Worm (Caenorhabditis elegans) whole organism, L2 larva: Measurements from ENCODE around the gene F20C5.7.

ENCODE experiments used
- R02D3.7 ChIP-seq: fragments of 150-350 bp; optimal IDR thresholded peaks from 2 replicates; lab custom pipeline; 2014; ENCODE audit warnings: missing biosample characterization, missing genetic modification characterization
- ZK546.5 ChIP-seq: sonication (generic microtip); optimal IDR thresholded peaks from 2 replicates; lab custom pipeline; 2017; ENCODE audit warnings: missing biosample characterization, missing genetic modification characterization
- crh-2 ChIP-seq: sonication (generic microtip); optimal IDR thresholded peaks from 2 replicates; lab custom pipeline; 2017; ENCODE audit warnings: missing biosample characterization, missing genetic modification characterization
- egl-27 ChIP-seq: sonication (generic microtip); optimal IDR thresholded peaks from 3 replicates; lab custom pipeline; 2017; ENCODE audit warnings: missing biosample characterization, missing genetic modification reagents, missing genetic modification characterization
- fos-1 ChIP-seq: fragments of 150-350 bp; optimal IDR thresholded peaks from 2 replicates; lab custom pipeline; 2014; ENCODE audit warnings: missing biosample characterization, missing genetic modification characterization
- mab-5 ChIP-seq: fragments of 150-350 bp; optimal IDR thresholded peaks from 2 replicates; lab custom pipeline; 2014; ENCODE audit warnings: missing biosample characterization, missing genetic modification characterization
- nhr-129 ChIP-seq: fragments of 150-350 bp; optimal IDR thresholded peaks from 2 replicates; lab custom pipeline; 2014; ENCODE audit warnings: missing biosample characterization, missing genetic modification characterization
- nhr-77 ChIP-seq: fragments of 150-350 bp; optimal IDR thresholded peaks from 2 replicates; lab custom pipeline; 2014; ENCODE audit warnings: missing biosample characterization, missing genetic modification characterization
- skn-1 ChIP-seq: sonication (generic microtip); optimal IDR thresholded peaks from 2 replicates; lab custom pipeline; 2017; ENCODE audit warnings: missing biosample characterization, missing genetic modification characterization
- sma-9 ChIP-seq, 2 experiments: fragments of 150-350 bp in 1 of 2; sonication (generic microtip) in 1 of 2; optimal IDR thresholded peaks; 2 replicates each; lab custom pipeline; 2014 to 2016; ENCODE audit warnings: missing genetic modification characterization in 2 of 2, mild to moderate bottlenecking in 1 of 2, missing biosample characterization in 1 of 2, missing compliant biosample characterization in 1 of 2, missing genetic modification reagents in 1 of 2, moderate library complexity in 1 of 2
- snpc-4 ChIP-seq: fragments of 150-350 bp; optimal IDR thresholded peaks from 2 replicates; lab custom pipeline; 2014; ENCODE audit warnings: missing biosample characterization, missing genetic modification characterization
- unc-39 ChIP-seq: fragments of 150-350 bp; optimal IDR thresholded peaks from 2 replicates; lab custom pipeline; 2014; ENCODE audit warnings: missing biosample characterization, missing genetic modification characterization

DNA sequence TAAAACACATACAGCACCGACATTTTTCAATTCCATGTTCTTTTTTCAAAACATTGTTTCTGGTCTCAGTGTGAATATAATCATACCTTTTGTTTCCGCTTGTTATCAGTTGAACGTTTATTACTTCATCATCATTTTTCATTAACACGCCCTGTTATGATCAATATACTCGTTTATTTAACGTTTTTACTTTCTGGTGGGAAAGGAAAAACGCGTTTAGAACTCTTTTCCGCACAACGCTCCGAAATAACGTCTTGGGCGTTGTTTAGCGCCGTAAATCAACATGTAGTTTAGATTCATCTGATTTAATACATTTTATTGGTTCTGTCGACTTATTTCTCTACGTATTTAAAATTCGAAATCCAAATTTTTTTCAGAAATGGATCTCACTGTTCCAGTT lies 20.1 kb downstream of the F20C5.7 start, which contains the start of gene pgm-3:
- TF ChIP-seq crh-2 (tag; lab: Kevin White, UChicago) (no peak), ZK546.5 (tag; lab: Kevin White, UChicago) (no peak), mab-5 (tag; lab: Kevin White, UChicago) (no peak), fos-1 (tag; lab: Kevin White, UChicago) (peak; percentile 3), snpc-4 (tag; lab: Kevin White, UChicago) (no peak), sma-9 (GFP tag; optimal IDR thresholded peaks at IDR 0.05; lab: Kevin White, UChicago) (no peak), sma-9 (tag; optimal IDR thresholded peaks at IDR 0.05; lab: Kevin White, UChicago) (no peak), skn-1 (tag; lab: Kevin White, UChicago) (peak; percentile 20), egl-27 (tag; lab: Kevin White, UChicago) (no peak), nhr-77 (tag; lab: Kevin White, UChicago) (no peak), unc-39 (tag; lab: Kevin White, UChicago) (no peak), nhr-129 (tag; lab: Kevin White, UChicago) (no peak), R02D3.7 (tag; lab: Kevin White, UChicago) (no peak)
